Fruit fly (Drosophila melanogaster): Measurements from ENCODE around the gene NHP2.
A peak's percentile ranks its signal among the peaks of the same experiment; 100 is the strongest.

The NHP2 gene

DNA sequence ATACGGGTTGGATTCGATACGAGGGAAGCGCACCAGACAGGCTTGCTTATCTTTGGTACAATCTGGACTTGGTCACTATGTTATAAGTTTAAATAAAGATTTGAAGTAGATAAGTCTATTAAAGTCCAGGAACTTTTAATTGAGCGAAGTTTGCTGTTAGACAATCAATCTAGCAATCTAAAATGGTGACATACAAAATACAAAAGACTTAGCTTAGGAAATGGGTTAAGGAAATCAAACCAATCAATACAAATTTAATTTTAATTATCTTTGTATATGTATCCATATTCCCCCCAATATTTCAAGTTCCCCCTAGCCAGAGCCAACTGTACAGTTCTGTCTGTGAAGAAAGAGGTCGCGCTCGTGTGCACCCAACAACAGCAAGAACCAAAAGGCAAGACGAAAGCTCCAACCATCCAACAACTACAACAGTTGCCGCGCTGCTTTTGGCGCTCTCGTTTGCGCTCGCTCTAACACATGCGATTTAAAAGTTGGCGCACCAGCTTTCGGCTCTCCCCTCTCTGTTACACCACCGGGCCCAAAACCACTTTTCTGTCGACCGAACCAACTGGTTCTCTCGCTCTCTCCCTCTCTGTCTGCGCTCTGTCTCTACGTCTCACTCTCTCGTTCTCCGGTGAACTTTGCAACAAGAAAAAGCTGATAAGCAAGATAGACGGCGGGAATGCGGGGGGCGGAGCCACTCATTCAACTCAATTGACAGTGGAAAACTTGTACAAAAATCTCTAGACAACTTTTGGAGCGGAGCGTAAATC lies 45.8 kb downstream of the NHP2 start (continued):
- peak; percentile 70 for TF ChIP-seq CG5245 (GFP tag; optimal IDR thresholded peaks at IDR 0.05)
- no peak for TF ChIP-seq CG14860 (GFP tag; IDR thresholded peaks at IDR 0.05; ENCODE audit: partially characterized antibody)
- TF ChIP-seq Deaf1 (tag; optimal IDR thresholded peaks at IDR 0.05) = peak; percentile 62
- TF ChIP-seq ken (GFP tag; IDR thresholded peaks at IDR 0.05) = peak; percentile 80
- TF ChIP-seq wek (GFP tag; optimal IDR thresholded peaks at IDR 0.05) = no peak
- TF ChIP-seq CG1024 (GFP tag; IDR thresholded peaks at IDR 0.05) = 0 out of 2 replicates have a peak, but pooled peaks have one; percentile 38
- TF ChIP-seq Poxn (GFP tag; IDR thresholded peaks at IDR 0.05) = peak; percentile 57
- peak; percentile 98 for TF ChIP-seq sens (GFP tag)
- TF ChIP-seq CG30431 (GFP tag; optimal IDR thresholded peaks at IDR 0.05) = no peak
- TF ChIP-seq Ets97D (GFP tag; optimal IDR thresholded peaks at IDR 0.05) = peak; percentile 22
- TF ChIP-seq lola (GFP tag; optimal IDR thresholded peaks at IDR 0.05) = peak in 1 of 3 experiments; percentile 72
- peak; percentile 89 for TF ChIP-seq Hsf (GFP tag; optimal IDR thresholded peaks at IDR 0.05)
- no peak for TF ChIP-seq Kr (GFP tag; optimal IDR thresholded peaks at IDR 0.05)
- TF ChIP-seq CG12236 (GFP tag; optimal IDR thresholded peaks at IDR 0.05) = peak; percentile 10
- TF ChIP-seq chn (GFP tag; optimal IDR thresholded peaks at IDR 0.05) = peak; percentile 66
- no peak for TF ChIP-seq Elba2 (GFP tag; optimal IDR thresholded peaks at IDR 0.05)
- no peak for TF ChIP-seq CG10959 (GFP tag; IDR thresholded peaks at IDR 0.05)
- TF ChIP-seq CG31388 (GFP tag; optimal IDR thresholded peaks at IDR 0.05) = peak; percentile 77
- TF ChIP-seq nmo (GFP tag; optimal IDR thresholded peaks at IDR 0.05) = peak; percentile 93
- peak; percentile 69 for TF ChIP-seq Atf-2 (GFP tag; optimal IDR thresholded peaks at IDR 0.05)
- peak; percentile 77 for TF ChIP-seq nerfin-1 (tag; optimal IDR thresholded peaks at IDR 0.05)
- no peak for TF ChIP-seq Stat92E (GFP tag; optimal IDR thresholded peaks at IDR 0.05)
- TF ChIP-seq CG10267 (tag; optimal IDR thresholded peaks at IDR 0.05) = peak; percentile 71
- TF ChIP-seq CG9876 (GFP tag; optimal IDR thresholded peaks at IDR 0.05) = peak; percentile 51
- TF ChIP-seq CG9609 (GFP tag; optimal IDR thresholded peaks at IDR 0.05) = peak; percentile 66
- peak; percentile 93 for TF ChIP-seq CG10209 (GFP tag; optimal IDR thresholded peaks at IDR 0.05)
- peak; percentile 94 for TF ChIP-seq CG11504 (tag; optimal IDR thresholded peaks at IDR 0.05)
- 0 out of 2 replicates have a peak, but pooled peaks have one; percentile 19 for TF ChIP-seq CG11696 (GFP tag; IDR thresholded peaks at IDR 0.05)
- 0 out of 2 replicates have a peak, but pooled peaks have one; percentile 55 for TF ChIP-seq Bgb (GFP tag; IDR thresholded peaks at IDR 0.05; ENCODE audit: partially characterized antibody)
- TF ChIP-seq fd64A (GFP tag; optimal IDR thresholded peaks at IDR 0.05) = peak; percentile 7
- peak; percentile 81 for TF ChIP-seq Atf6 (GFP tag; IDR thresholded peaks at IDR 0.05)
- TF ChIP-seq h (optimal IDR thresholded peaks at IDR 0.05) = no peak
- TF ChIP-seq CG11695 (GFP tag; IDR thresholded peaks at IDR 0.05) = peak; percentile 87; the same call in 2 of the 3 replicates
- TF ChIP-seq Bdp1 (GFP tag; optimal IDR thresholded peaks at IDR 0.05) = peak; percentile 63
- peak; percentile 87 for TF ChIP-seq ind (GFP tag; optimal IDR thresholded peaks at IDR 0.05)
- peak; percentile 89 for TF ChIP-seq Hmx (GFP tag; optimal IDR thresholded peaks at IDR 0.05)
- TF ChIP-seq CG16863 (GFP tag; optimal IDR thresholded peaks at IDR 0.05) = peak; percentile 62
- peak; percentile 78 for TF ChIP-seq ttk (GFP tag; IDR thresholded peaks at IDR 0.05)
- TF ChIP-seq CG33557 (GFP tag; optimal IDR thresholded peaks at IDR 0.05) = peak; percentile 60
- TF ChIP-seq esg (GFP tag; conservative IDR thresholded peaks at IDR 0.05) = peak; percentile 79
- peak; percentile 70 for TF ChIP-seq vvl (GFP tag; IDR thresholded peaks at IDR 0.05)
- TF ChIP-seq CG18262 (tag; optimal IDR thresholded peaks at IDR 0.05) = peak; percentile 87
- TF ChIP-seq trem (tag; optimal IDR thresholded peaks at IDR 0.05) = peak; percentile 38
- TF ChIP-seq pita (GFP tag; optimal IDR thresholded peaks at IDR 0.05) = no peak
- TF ChIP-seq Hand (GFP tag; optimal IDR thresholded peaks at IDR 0.05) = peak; percentile 84
- peak; percentile 93 for TF ChIP-seq CG30403 (GFP tag; optimal IDR thresholded peaks at IDR 0.05)
- TF ChIP-seq HLHmδ (GFP tag; optimal IDR thresholded peaks at IDR 0.05) = peak; percentile 25
- peak; percentile 0 for TF ChIP-seq YL-1 (GFP tag; optimal IDR thresholded peaks at IDR 0.05)
- TF ChIP-seq schlank (tag; optimal IDR thresholded peaks at IDR 0.05) = peak; percentile 52

All from whole organism, embryonic.